Worm (Caenorhabditis elegans): ENCODE data around the gene F59A1.11.

Gene F59A1.11

DNA sequence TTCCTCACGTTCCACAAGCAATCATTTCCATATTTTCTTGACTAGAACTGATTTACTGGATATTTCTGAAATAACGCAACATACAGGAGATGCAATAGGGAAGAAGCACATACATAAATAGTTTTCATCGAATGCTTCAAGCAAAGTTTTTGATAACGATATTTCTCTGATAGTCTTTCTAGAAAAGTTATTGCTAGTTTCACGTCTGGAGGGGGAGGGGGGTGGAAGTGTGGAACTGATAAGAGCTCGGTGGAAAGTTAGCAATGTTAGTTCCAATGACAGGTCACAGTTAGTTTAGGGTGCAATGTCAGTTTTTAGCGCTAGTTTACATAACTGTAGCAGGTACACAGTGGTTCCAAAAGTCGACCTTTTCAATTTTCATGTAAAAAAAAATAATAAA is 49.0 kb downstream of the F59A1.11 start, which contains the start of gene Y6G8.6:
TSS of gene Y6G8.6 (minus strand) at position 98 of the 400 bp plus-strand sequence.
- no peak for TF ChIP-seq F13C5.2 (tag; optimal IDR thresholded peaks at IDR 0.05)
- no peak for TF ChIP-seq scrt-1 (GFP tag; IDR thresholded peaks at IDR 0.05)
- no peak for TF ChIP-seq aly-1 (tag; optimal IDR thresholded peaks at IDR 0.05)
- no peak for TF ChIP-seq hmg-4 (GFP tag; optimal IDR thresholded peaks at IDR 0.05)
- no peak for TF ChIP-seq ama-1 (optimal IDR thresholded peaks at IDR 0.05)
- TF ChIP-seq pes-1 (GFP tag; IDR thresholded peaks at IDR 0.05): no peak
- TF ChIP-seq hmbx-1 (tag; optimal IDR thresholded peaks at IDR 0.05): no peak
- no peak for TF ChIP-seq sea-1 (GFP tag; conservative IDR thresholded peaks at IDR 0.05)
- no peak for TF ChIP-seq ets-7 (tag; optimal IDR thresholded peaks at IDR 0.05)
- TF ChIP-seq tbx-11 (GFP tag; IDR thresholded peaks at IDR 0.05): no peak

DNA sequence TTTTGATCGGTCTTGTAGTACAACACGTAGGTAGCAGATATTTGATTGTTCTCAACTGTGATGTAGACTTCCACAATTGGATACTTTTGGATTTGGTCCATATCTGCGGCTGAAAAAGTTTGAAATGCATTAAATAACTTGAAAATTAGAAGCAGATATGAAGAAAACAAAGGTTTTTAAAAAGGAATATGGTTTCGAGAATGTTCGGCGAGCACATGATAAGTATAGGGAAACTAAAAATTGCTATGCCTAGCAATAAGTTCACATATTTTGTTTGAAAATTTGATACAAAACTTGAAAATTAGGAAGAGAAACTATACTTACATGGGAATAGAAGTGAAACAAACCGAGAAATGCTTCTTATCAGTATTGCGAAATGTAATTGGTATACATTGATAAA is 50.2 kb downstream of the F59A1.11 start, which contains the start of gene Y6G8.5:
TSS of gene Y6G8.5 (minus strand) at position 101 of the 400 bp plus-strand sequence.
- no peak for TF ChIP-seq hnd-1 (tag; optimal IDR thresholded peaks at IDR 0.05)
- no peak for TF ChIP-seq ama-1 (optimal IDR thresholded peaks at IDR 0.05)
- no peak for TF ChIP-seq sea-1 (GFP tag; conservative IDR thresholded peaks at IDR 0.05)
- no peak for TF ChIP-seq flt-1 (GFP tag; IDR thresholded peaks at IDR 0.05)
- TF ChIP-seq F13C5.2 (tag; optimal IDR thresholded peaks at IDR 0.05): no peak
- no peak for TF ChIP-seq pes-1 (GFP tag; IDR thresholded peaks at IDR 0.05)
- no peak for TF ChIP-seq hmg-4 (GFP tag; optimal IDR thresholded peaks at IDR 0.05)
- no peak for TF ChIP-seq hmbx-1 (tag; optimal IDR thresholded peaks at IDR 0.05)
- no peak for TF ChIP-seq scrt-1 (GFP tag; IDR thresholded peaks at IDR 0.05)
- no peak for TF ChIP-seq ceh-36 (tag; optimal IDR thresholded peaks at IDR 0.05)
- no peak for TF ChIP-seq ets-7 (tag; optimal IDR thresholded peaks at IDR 0.05)
- TF ChIP-seq tbx-37 (GFP tag; conservative IDR thresholded peaks at IDR 0.05): no peak
- no peak for TF ChIP-seq aly-1 (tag; optimal IDR thresholded peaks at IDR 0.05)
- TF ChIP-seq ceh-13 (GFP tag; optimal IDR thresholded peaks at IDR 0.05): no peak
- no peak for TF ChIP-seq B0310.2 (tag; optimal IDR thresholded peaks at IDR 0.05)
- TF ChIP-seq tbx-11 (GFP tag; IDR thresholded peaks at IDR 0.05): no peak
- no peak for TF ChIP-seq tra-4 (tag; optimal IDR thresholded peaks at IDR 0.05)

DNA sequence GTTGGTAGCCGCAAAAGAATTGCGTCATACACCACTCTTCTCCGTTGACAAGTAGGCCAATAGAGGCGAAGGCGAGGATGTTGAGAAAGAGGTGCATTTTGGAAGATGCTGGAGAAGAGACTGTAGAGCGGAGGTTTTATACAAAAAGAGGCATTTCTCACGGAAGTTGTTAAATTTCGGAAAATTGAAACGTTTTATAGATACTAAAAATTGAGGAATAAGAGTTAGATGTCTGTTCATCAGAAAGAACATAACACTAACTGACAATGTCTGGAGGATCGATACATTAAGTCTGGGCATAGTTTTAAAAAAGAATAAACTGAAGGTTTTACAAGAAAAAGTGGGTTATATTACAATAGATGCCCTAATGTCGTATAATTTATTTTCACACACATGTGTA is 51.6 kb downstream of the F59A1.11 start, which contains the start of gene Y6G8.14:
TSS of gene Y6G8.14 (minus strand) at position 101 of the 400 bp plus-strand sequence.
- no peak for TF ChIP-seq tra-4 (tag; optimal IDR thresholded peaks at IDR 0.05)

Data from whole organism, early embryonic.